Worm (Caenorhabditis elegans) whole organism, L2 larva: ENCODE measurements around the gene srlf-4.

Experiments
- F13H6.1 ChIP-seq: sonication (generic microtip); optimal IDR thresholded peaks from 2 replicates; lab custom pipeline; 2016; ENCODE audit warnings: missing genetic modification characterization, missing compliant biosample characterization
- R02D3.7 ChIP-seq: fragments of 150-350 bp; optimal IDR thresholded peaks from 2 replicates; lab custom pipeline; 2014; ENCODE audit warnings: missing biosample characterization, missing genetic modification characterization
- Y55F3AM.14 ChIP-seq: fragments of 200-800 bp; sonication (Bioruptor generic); optimal IDR thresholded peaks from 2 replicates; lab custom pipeline; 2018; ENCODE audit warnings: mild to moderate bottlenecking, missing genetic modification characterization, missing compliant biosample characterization
- alr-1 ChIP-seq: fragments of 150-350 bp; optimal IDR thresholded peaks from 2 replicates; lab custom pipeline; 2014; ENCODE audit warnings: missing biosample characterization, missing genetic modification characterization
- aly-2 ChIP-seq: fragments of 150-350 bp; optimal IDR thresholded peaks from 2 replicates; lab custom pipeline; 2014; ENCODE audit warnings: missing biosample characterization, missing genetic modification characterization
- blmp-1 ChIP-seq: sonication (generic microtip); optimal IDR thresholded peaks from 2 replicates; lab custom pipeline; 2017; ENCODE audit warnings: missing genetic modification characterization, mild to moderate bottlenecking, missing compliant biosample characterization, antibody characterized with exemption, moderate library complexity; ENCODE audit not compliant: insufficient read depth
- ceh-82 ChIP-seq: fragments of 150-350 bp; optimal IDR thresholded peaks from 2 replicates; lab custom pipeline; 2014; ENCODE audit warnings: missing biosample characterization, missing genetic modification characterization
- crh-2 ChIP-seq: sonication (generic microtip); optimal IDR thresholded peaks from 2 replicates; lab custom pipeline; 2017; ENCODE audit warnings: missing biosample characterization, missing genetic modification characterization
- dmd-4 ChIP-seq: sonication (generic microtip); optimal IDR thresholded peaks from 2 replicates; lab custom pipeline; 2017; ENCODE audit warnings: missing biosample characterization, missing genetic modification characterization
- egl-27 ChIP-seq: sonication (generic microtip); optimal IDR thresholded peaks from 3 replicates; lab custom pipeline; 2017; ENCODE audit warnings: missing biosample characterization, missing genetic modification reagents, missing genetic modification characterization
- fos-1 ChIP-seq: fragments of 150-350 bp; optimal IDR thresholded peaks from 2 replicates; lab custom pipeline; 2014; ENCODE audit warnings: missing biosample characterization, missing genetic modification characterization
- gmeb-1 ChIP-seq: fragments of 150-350 bp; optimal IDR thresholded peaks from 2 replicates; lab custom pipeline; 2014; ENCODE audit warnings: missing biosample characterization, missing genetic modification characterization
- lin-11 ChIP-seq: fragments of 150-350 bp; sonication (generic microtip); optimal IDR thresholded peaks from 2 replicates; lab custom pipeline; 2014; ENCODE audit warnings: missing biosample characterization, missing genetic modification characterization, inconsistent platforms, mixed read lengths
- lin-13 ChIP-seq: fragments of 150-350 bp; optimal IDR thresholded peaks from 2 replicates; lab custom pipeline; 2014; ENCODE audit warnings: missing biosample characterization, missing genetic modification reagents, missing genetic modification characterization
- lsy-2 ChIP-seq, 2 experiments: fragments of 150-350 bp in 1 of 2; sonication (generic microtip) in 1 of 2; optimal IDR thresholded peaks; 2 replicates each; lab custom pipeline; 2014 to 2017; ENCODE audit warnings: missing biosample characterization in 2 of 2, missing genetic modification characterization in 2 of 2
- mab-5 ChIP-seq: fragments of 150-350 bp; optimal IDR thresholded peaks from 2 replicates; lab custom pipeline; 2014; ENCODE audit warnings: missing biosample characterization, missing genetic modification characterization
- mbf-1 ChIP-seq: sonication (generic microtip); optimal IDR thresholded peaks from 2 replicates; lab custom pipeline; 2017; ENCODE audit warnings: missing biosample characterization, missing genetic modification characterization
- nhr-10 ChIP-seq: sonication (generic microtip); optimal IDR thresholded peaks from 2 replicates; lab custom pipeline; 2017; ENCODE audit warnings: missing biosample characterization, missing genetic modification characterization
- nhr-12 ChIP-seq: fragments of 150-350 bp; optimal IDR thresholded peaks from 2 replicates; lab custom pipeline; 2014; ENCODE audit warnings: missing biosample characterization, missing genetic modification characterization
- nhr-129 ChIP-seq: fragments of 150-350 bp; optimal IDR thresholded peaks from 2 replicates; lab custom pipeline; 2014; ENCODE audit warnings: missing biosample characterization, missing genetic modification characterization
- nhr-23 ChIP-seq: fragments of 150-350 bp; optimal IDR thresholded peaks from 2 replicates; lab custom pipeline; 2014; ENCODE audit warnings: missing biosample characterization, missing genetic modification reagents, missing genetic modification characterization
- nhr-6 ChIP-seq: fragments of 150-350 bp; optimal IDR thresholded peaks from 2 replicates; lab custom pipeline; 2014; ENCODE audit warnings: missing biosample characterization, missing genetic modification characterization
- nhr-77 ChIP-seq: fragments of 150-350 bp; optimal IDR thresholded peaks from 2 replicates; lab custom pipeline; 2014; ENCODE audit warnings: missing biosample characterization, missing genetic modification characterization
- peb-1 ChIP-seq: fragments of 150-350 bp; optimal IDR thresholded peaks from 2 replicates; lab custom pipeline; 2014; ENCODE audit warnings: missing biosample characterization, missing genetic modification characterization
- sem-4 ChIP-seq: fragments of 150-350 bp; optimal IDR thresholded peaks from 2 replicates; lab custom pipeline; 2014; ENCODE audit warnings: missing biosample characterization, missing genetic modification reagents, missing genetic modification characterization
- skn-1 ChIP-seq: sonication (generic microtip); optimal IDR thresholded peaks from 2 replicates; lab custom pipeline; 2017; ENCODE audit warnings: missing biosample characterization, missing genetic modification characterization
- sma-9 ChIP-seq, 2 experiments: fragments of 150-350 bp in 1 of 2; sonication (generic microtip) in 1 of 2; optimal IDR thresholded peaks; 2 replicates each; lab custom pipeline; 2014 to 2016; ENCODE audit warnings: missing genetic modification characterization in 2 of 2, mild to moderate bottlenecking in 1 of 2, missing biosample characterization in 1 of 2, missing compliant biosample characterization in 1 of 2, missing genetic modification reagents in 1 of 2, moderate library complexity in 1 of 2
- unc-55 ChIP-seq: fragments of 150-350 bp; sonication (generic microtip); optimal IDR thresholded peaks from 3 replicates; lab custom pipeline; 2014; ENCODE audit warnings: missing biosample characterization, missing genetic modification reagents, missing genetic modification characterization
- unc-62 ChIP-seq: fragments of 150-350 bp; optimal IDR thresholded peaks from 2 replicates; lab custom pipeline; 2014; ENCODE audit warnings: missing biosample characterization, missing genetic modification reagents, missing genetic modification characterization
- zag-1 ChIP-seq: fragments of 150-350 bp; optimal IDR thresholded peaks from 2 replicates; lab custom pipeline; 2014; ENCODE audit warnings: missing biosample characterization, missing genetic modification characterization
- ztf-4 ChIP-seq: fragments of 150-350 bp; optimal IDR thresholded peaks from 2 replicates; lab custom pipeline; 2014; ENCODE audit warnings: missing biosample characterization, missing genetic modification characterization

srlf-4 gene

DNA sequence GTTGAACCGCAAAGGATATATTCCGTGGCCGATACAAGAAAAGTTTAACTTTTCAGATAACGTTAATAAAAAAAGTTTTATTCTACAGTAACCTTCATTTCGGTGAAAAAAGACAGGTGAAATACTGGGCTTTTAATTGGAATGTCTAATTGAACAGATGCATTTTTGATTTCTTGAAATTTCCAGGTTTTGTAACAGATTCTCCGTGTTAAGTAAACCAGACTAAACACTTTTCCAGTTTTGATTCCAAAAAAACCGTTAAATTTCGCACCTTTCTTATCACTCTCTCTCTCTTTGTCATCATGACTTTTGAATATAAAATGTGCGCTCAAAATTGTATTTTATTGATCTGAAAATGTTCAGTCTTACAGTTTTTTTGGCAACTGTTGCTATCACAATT lies 6.0 kb downstream of the srlf-4 start, which contains the start of gene C32H11.3:
C32H11.3 (plus strand) TSS at position 301 of the 400 bp plus-strand sequence.
- TF ChIP-seq zag-1 (tag; lab: Kevin White, UChicago) (no peak), ztf-4 (tag; lab: Kevin White, UChicago) (no peak), aly-2 (tag; lab: Kevin White, UChicago) (no peak), R02D3.7 (no peak), F13H6.1 (tag; lab: Kevin White, UChicago) (no peak), blmp-1 (tag; lab: Kevin White, UChicago) (no peak), lsy-2 (tag; optimal IDR thresholded peaks at IDR 0.05; lab: Kevin White, UChicago) (no peak), nhr-12 (tag; lab: Kevin White, UChicago) (no peak), unc-62 (no peak), ceh-82 (tag; lab: Kevin White, UChicago) (no peak)

- no peak for TF ChIP-seq blmp-1 (tag; lab: Kevin White, UChicago)
- TF ChIP-seq lin-13 (GFP tag; lab: Kevin White, UChicago) = no peak
- no peak for TF ChIP-seq sem-4
- no peak for TF ChIP-seq egl-27 (tag; lab: Kevin White, UChicago)
- TF ChIP-seq unc-62 = no peak
Measured at ce11 chrIV:12915479-12915878, 8.8 kb downstream of the srlf-4 start, which contains the start of gene srz-15. Gene srz-15 (plus strand): TSS chrIV:12915779.

DNA sequence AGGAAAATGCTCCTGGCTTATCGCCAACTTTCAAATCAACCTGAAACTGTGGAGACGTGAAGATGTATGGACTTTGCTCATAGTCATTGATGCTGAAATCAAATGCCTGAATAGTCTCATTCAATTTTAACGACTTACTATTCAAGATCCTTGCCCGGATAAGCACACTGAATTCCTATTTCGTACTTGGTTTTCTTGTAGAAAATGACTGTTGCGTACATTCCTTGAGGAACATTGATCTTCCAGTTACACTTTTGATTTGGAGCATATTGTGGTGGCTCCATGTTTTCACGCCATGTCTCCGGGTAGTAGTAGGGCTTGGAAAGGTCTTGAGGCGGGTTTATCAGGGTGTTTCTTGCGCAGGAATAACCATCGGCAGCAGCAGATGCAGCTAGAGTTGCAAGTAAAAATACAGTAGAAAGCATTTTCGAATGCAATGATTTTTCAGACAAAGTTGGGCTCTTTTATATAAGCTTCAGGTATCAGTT lies 9.7 kb downstream of the srlf-4 start, which contains the start of gene irg-6:
irg-6 (minus strand) TSS at position 438 of the 488 bp plus-strand sequence.
- TF ChIP-seq egl-27 (tag; lab: Kevin White, UChicago) (no peak), mab-5 (tag; lab: Kevin White, UChicago) (no peak), nhr-6 (tag; lab: Kevin White, UChicago) (no peak), lin-11 (tag; lab: Kevin White, UChicago) (no peak), gmeb-1 (tag; lab: Kevin White, UChicago) (no peak), dmd-4 (tag; lab: Kevin White, UChicago) (no peak), peb-1 (tag; lab: Kevin White, UChicago) (no peak), aly-2 (tag; lab: Kevin White, UChicago) (no peak), blmp-1 (tag; lab: Kevin White, UChicago) (no peak), ztf-4 (tag; lab: Kevin White, UChicago) (no peak), mbf-1 (no peak)

DNA sequence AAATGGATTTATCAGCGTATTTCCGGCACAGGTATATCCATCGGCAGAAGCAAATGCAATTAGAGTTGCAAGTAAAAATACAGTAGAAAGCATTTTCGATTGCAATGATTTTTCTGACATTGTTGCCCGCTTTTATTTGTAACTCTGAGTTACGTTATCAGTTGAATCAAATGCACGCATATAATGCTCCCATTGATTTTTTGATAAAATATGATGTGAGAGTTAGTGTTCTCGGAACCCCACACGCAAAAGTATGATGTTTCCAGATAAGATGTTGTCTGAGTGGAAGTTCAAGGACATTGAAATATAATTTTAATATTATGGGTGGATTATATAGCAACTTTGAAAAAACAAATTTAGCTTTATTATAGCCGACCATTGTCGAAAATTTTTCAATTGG lies 12.2 kb downstream of the srlf-4 start, which contains the start of gene K08D8.5:
K08D8.5 (minus strand) TSS at position 140 of the 400 bp plus-strand sequence.
- no peak for TF ChIP-seq nhr-23 (tag; lab: Kevin White, UChicago)
- no peak for TF ChIP-seq alr-1 (tag; lab: Kevin White, UChicago)
- TF ChIP-seq crh-2 = no peak
- no peak for TF ChIP-seq peb-1 (tag; lab: Kevin White, UChicago)
- no peak for TF ChIP-seq unc-55
- TF ChIP-seq ztf-4 (tag; lab: Kevin White, UChicago) = no peak
- no peak for TF ChIP-seq nhr-77 (tag; lab: Kevin White, UChicago)
- no peak for TF ChIP-seq nhr-129 (tag; lab: Kevin White, UChicago)
- peak; percentile 79 for TF ChIP-seq fos-1 (tag; lab: Kevin White, UChicago)
- peak; percentile 51 for TF ChIP-seq sma-9 (GFP tag; optimal IDR thresholded peaks at IDR 0.05; lab: Kevin White, UChicago)
- TF ChIP-seq sma-9 (tag; optimal IDR thresholded peaks at IDR 0.05; lab: Kevin White, UChicago) = no peak

DNA sequence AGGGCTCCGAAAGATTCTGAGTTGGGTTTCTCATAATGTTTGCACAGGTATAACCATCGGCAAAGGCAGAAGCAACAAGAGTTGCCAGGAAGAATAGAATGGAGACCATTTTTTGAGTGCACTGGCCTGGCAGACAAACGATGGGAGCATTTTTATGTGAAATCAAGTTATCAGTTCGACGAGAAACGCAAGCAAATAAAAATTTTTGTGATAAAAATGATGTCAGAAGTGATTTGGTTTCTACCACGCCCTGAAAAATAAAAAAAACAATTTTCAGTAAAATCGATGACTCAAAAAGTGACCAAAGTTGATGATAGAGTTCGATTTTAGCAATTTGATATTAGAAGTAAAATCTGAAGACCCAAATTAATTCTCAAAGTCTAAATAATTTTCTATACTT lies 14.4 kb downstream of the srlf-4 start, which contains the start of gene K08D8.4:
K08D8.4 (minus strand) TSS at position 128 of the 400 bp plus-strand sequence.
- no peak for TF ChIP-seq lsy-2 (tag; optimal IDR thresholded peaks at IDR 0.05; lab: Kevin White, UChicago)
- no peak for TF ChIP-seq nhr-129 (tag; lab: Kevin White, UChicago)
- TF ChIP-seq fos-1 (tag; lab: Kevin White, UChicago) = peak; percentile 86
- no peak for TF ChIP-seq crh-2
- no peak for TF ChIP-seq Y55F3AM.14 (GFP tag; lab: Kevin White, UChicago)
- TF ChIP-seq, all 48 proteins: peak for 1

ce11 chrIV:12906529-12906928 lies 17.7 kb downstream of the srlf-4 start, which contains the start of gene K08D8.3:
Gene K08D8.3 (minus strand): TSS chrIV:12906659.
- TF ChIP-seq fos-1 (tag; lab: Kevin White, UChicago) (peak; percentile 89), sma-9 (GFP tag; optimal IDR thresholded peaks at IDR 0.05; lab: Kevin White, UChicago) (peak; percentile 32), sma-9 (tag; optimal IDR thresholded peaks at IDR 0.05; lab: Kevin White, UChicago) (no peak), skn-1 (tag; lab: Kevin White, UChicago) (peak; percentile 89), nhr-10 (no peak), nhr-6 (tag; lab: Kevin White, UChicago) (no peak), gmeb-1 (tag; lab: Kevin White, UChicago) (no peak)
